Fruit fly (Drosophila melanogaster): Measurements from ENCODE around the gene Atg4b.

Gene Atg4b

dm6 chr3R:15332994-15333393 is 23.7 kb downstream of the Atg4b start, which contains the start of the genes Fkbp39 and Cyfip (continued):
- no peak for TF ChIP-seq CG14441 (GFP tag; IDR thresholded peaks at IDR 0.05)
- peak; percentile 53 for TF ChIP-seq ems (GFP tag; optimal IDR thresholded peaks at IDR 0.05)
- TF ChIP-seq CG30431 (GFP tag; optimal IDR thresholded peaks at IDR 0.05) = no peak
- no peak for TF ChIP-seq Fer2 (tag; optimal IDR thresholded peaks at IDR 0.05)
- no peak for TF ChIP-seq yki (optimal IDR thresholded peaks at IDR 0.05)
- no peak for TF ChIP-seq CG15073 (GFP tag; optimal IDR thresholded peaks at IDR 0.05)
- no peak for TF ChIP-seq zfh1 (GFP tag; IDR thresholded peaks at IDR 0.05)
- TF ChIP-seq Six4 (GFP tag; optimal IDR thresholded peaks at IDR 0.05) = peak; percentile 36
- TF ChIP-seq gcm (GFP tag; optimal IDR thresholded peaks at IDR 0.05) = no peak
- TF ChIP-seq slp2 (GFP tag; optimal IDR thresholded peaks at IDR 0.05) = no peak
- peak; percentile 89 for TF ChIP-seq CG2116 (GFP tag; optimal IDR thresholded peaks at IDR 0.05)
- TF ChIP-seq CG4328 (GFP tag; optimal IDR thresholded peaks at IDR 0.05) = no peak
- TF ChIP-seq lola (GFP tag; optimal IDR thresholded peaks at IDR 0.05) = no peak
- TF ChIP-seq Dfd (GFP tag; optimal IDR thresholded peaks at IDR 0.05) = no peak
- no peak for TF ChIP-seq CG12104 (GFP tag; optimal IDR thresholded peaks at IDR 0.05)
- TF ChIP-seq CG42726 (GFP tag; IDR thresholded peaks at IDR 0.05; ENCODE audit: partially characterized antibody) = peak; percentile 80
- TF ChIP-seq her (GFP tag; optimal IDR thresholded peaks at IDR 0.05) = peak; percentile 71
- no peak for TF ChIP-seq Lpt (GFP tag; optimal IDR thresholded peaks at IDR 0.05)
- peak; percentile 15 for TF ChIP-seq pfk (GFP tag; optimal IDR thresholded peaks at IDR 0.05)
- TF ChIP-seq CG16863 (GFP tag; optimal IDR thresholded peaks at IDR 0.05) = peak; percentile 9
- TF ChIP-seq CG13424 (tag; optimal IDR thresholded peaks at IDR 0.05) = peak; percentile 26
- peak; percentile 94 for TF ChIP-seq MESR4 (GFP tag; optimal IDR thresholded peaks at IDR 0.05)
- TF ChIP-seq CG12769 (tag; optimal IDR thresholded peaks at IDR 0.05) = no peak
- peak; percentile 51; the same call in 1 of the 2 replicates for TF ChIP-seq CG14014 (GFP tag; IDR thresholded peaks at IDR 0.05)
- TF ChIP-seq CG6683 (GFP tag; optimal IDR thresholded peaks at IDR 0.05) = no peak
- TF ChIP-seq CG14860 (GFP tag; IDR thresholded peaks at IDR 0.05; ENCODE audit: partially characterized antibody) = 0 out of 3 replicates have a peak, but pooled peaks have one; percentile 42
- TF ChIP-seq HmgZ (tag; optimal IDR thresholded peaks at IDR 0.05) = peak; percentile 91
- TF ChIP-seq HmgD (GFP tag; optimal IDR thresholded peaks at IDR 0.05) = peak; percentile 87
- TF ChIP-seq CG10147 (GFP tag; optimal IDR thresholded peaks at IDR 0.05) = no peak
- peak; percentile 59 for TF ChIP-seq Dad (GFP tag; optimal IDR thresholded peaks at IDR 0.05)
- peak; percentile 48 for TF ChIP-seq Abd-B (GFP tag; optimal IDR thresholded peaks at IDR 0.05)
- no peak for TF ChIP-seq ash1 (GFP tag; optimal IDR thresholded peaks at IDR 0.05)
- no peak for TF ChIP-seq CG4424 (GFP tag; optimal IDR thresholded peaks at IDR 0.05)
- no peak for TF ChIP-seq CG7357 (GFP tag; IDR thresholded peaks at IDR 0.05)
- TF ChIP-seq bigmax (GFP tag; optimal IDR thresholded peaks at IDR 0.05) = peak; percentile 26
- TF ChIP-seq CG8089 (GFP tag; optimal IDR thresholded peaks at IDR 0.05) = no peak
- TF ChIP-seq trh (GFP tag; optimal IDR thresholded peaks at IDR 0.05) = no peak
- no peak for TF ChIP-seq tgo (GFP tag; IDR thresholded peaks at IDR 0.05)
- TF ChIP-seq Dp (GFP tag; optimal IDR thresholded peaks at IDR 0.05) = peak; percentile 71
- TF ChIP-seq Hr39 (optimal IDR thresholded peaks at IDR 0.05) = no peak
- peak; percentile 33 for TF ChIP-seq CG30403 (GFP tag; optimal IDR thresholded peaks at IDR 0.05)
- peak; percentile 6 for TF ChIP-seq az2 (GFP tag; optimal IDR thresholded peaks at IDR 0.05)
- TF ChIP-seq fd3F (GFP tag; optimal IDR thresholded peaks at IDR 0.05) = no peak
- TF ChIP-seq CG32772 (GFP tag; IDR thresholded peaks at IDR 0.05) = peak; percentile 78
- peak; percentile 90 for TF ChIP-seq Bgb (GFP tag; IDR thresholded peaks at IDR 0.05; ENCODE audit: partially characterized antibody)
- no peak for TF ChIP-seq CG12744 (GFP tag; optimal IDR thresholded peaks at IDR 0.05)
- TF ChIP-seq ind (GFP tag; optimal IDR thresholded peaks at IDR 0.05) = peak; percentile 25
- peak; percentile 74 for TF ChIP-seq CG16813 (GFP tag; IDR thresholded peaks at IDR 0.05; ENCODE audit: partially characterized antibody)
- TF ChIP-seq CG4360 (GFP tag; IDR thresholded peaks at IDR 0.05) = no peak
- peak; percentile 52 for TF ChIP-seq CG2712 (tag; optimal IDR thresholded peaks at IDR 0.05)
- no peak for TF ChIP-seq so (GFP tag; IDR thresholded peaks at IDR 0.05)
- TF ChIP-seq CG15601 (tag; optimal IDR thresholded peaks at IDR 0.05) = peak; percentile 53
